Fruit fly (Drosophila melanogaster): ENCODE measurements around the gene CG14107.

CG14107 gene

DNA sequence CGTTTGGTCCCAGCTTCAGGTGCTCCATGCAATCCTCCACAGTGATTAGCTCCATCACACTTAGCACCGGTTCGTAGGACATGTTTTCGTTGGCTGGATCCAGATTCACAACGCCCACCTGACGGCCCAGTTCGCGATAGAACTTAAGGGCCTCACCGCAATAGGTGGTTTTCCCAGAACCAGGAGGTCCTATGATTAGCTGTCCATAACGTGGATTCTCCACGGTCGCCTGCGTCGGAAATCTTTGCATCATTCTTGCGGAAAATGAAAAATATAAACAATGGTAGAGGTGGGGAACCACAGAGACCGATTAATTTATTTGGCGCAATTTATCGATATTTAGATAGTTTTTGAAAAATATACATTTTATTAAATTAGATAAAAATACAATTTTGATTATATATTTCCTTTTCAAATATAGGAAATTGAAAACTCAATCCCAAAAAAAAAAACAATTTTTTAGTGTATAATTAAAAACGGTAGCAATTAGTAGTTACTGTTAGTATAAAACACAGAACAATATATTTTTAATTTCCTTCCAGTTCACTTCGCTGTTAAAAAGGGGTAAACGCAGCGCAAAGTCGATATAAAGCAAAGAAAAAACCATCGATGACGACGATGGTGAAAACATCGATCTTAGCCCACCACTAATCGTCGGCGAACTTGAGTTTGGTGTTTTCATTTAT, 31.2 kb upstream of the CG14107 start, which contains the start of the genes CG10222 and flr (continued):
- no peak for TF ChIP-seq Fer3 (tag; optimal IDR thresholded peaks at IDR 0.05)
- no peak for TF ChIP-seq trh (GFP tag; optimal IDR thresholded peaks at IDR 0.05)
- TF ChIP-seq CHES-1-like (GFP tag; optimal IDR thresholded peaks at IDR 0.05), result no peak
- TF ChIP-seq luna (GFP tag; optimal IDR thresholded peaks at IDR 0.05), result no peak

DNA sequence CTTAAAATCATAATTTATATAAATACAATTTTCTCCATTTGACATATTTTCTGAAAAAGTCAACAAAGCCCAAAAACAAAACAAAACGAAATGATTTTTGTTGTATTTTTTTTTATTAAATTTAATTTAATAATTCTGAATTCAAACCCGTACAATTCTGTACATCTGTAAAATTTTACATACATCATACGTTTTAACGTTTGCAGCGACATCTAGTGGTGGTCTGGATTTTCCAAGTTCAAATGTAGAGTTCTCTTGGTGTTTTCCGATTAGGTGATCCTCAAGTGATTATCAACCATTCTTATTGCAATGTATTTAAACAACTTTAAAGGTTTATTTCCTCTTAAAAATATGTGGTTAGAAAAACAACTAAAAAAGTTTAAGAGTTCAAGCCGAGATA, 29.9 kb upstream of the CG14107 start:
- TF ChIP-seq CG3163 (GFP tag; optimal IDR thresholded peaks at IDR 0.05) (peak; percentile 4), grau (tag; optimal IDR thresholded peaks at IDR 0.05) (peak; percentile 37), Dfd (GFP tag; optimal IDR thresholded peaks at IDR 0.05) (no peak), CG4424 (GFP tag; optimal IDR thresholded peaks at IDR 0.05) (peak; percentile 26), MESR4 (GFP tag; optimal IDR thresholded peaks at IDR 0.05) (no peak), Dbx (GFP tag; IDR thresholded peaks at IDR 0.05) (peak; percentile 28; the same call in 1 of the 3 replicates), Camta (GFP tag; optimal IDR thresholded peaks at IDR 0.05) (peak; percentile 21), dpn (GFP tag; optimal IDR thresholded peaks at IDR 0.05) (peak; percentile 24 to 63), twi (tag; optimal IDR thresholded peaks at IDR 0.05) (peak; percentile 6), lola (GFP tag; optimal IDR thresholded peaks at IDR 0.05) (peak in 1 of 3 experiments; percentile 2), zfh2 (GFP tag; optimal IDR thresholded peaks at IDR 0.05) (no peak), bcd (GFP tag; optimal IDR thresholded peaks at IDR 0.05) (peak; percentile 32), Rfx (GFP tag; IDR thresholded peaks at IDR 0.05) (peak; percentile 78), CG16779 (GFP tag; IDR thresholded peaks at IDR 0.05) (no peak), Hr3 (GFP tag; optimal IDR thresholded peaks at IDR 0.05) (peak; percentile 33), pnt (GFP tag; optimal IDR thresholded peaks at IDR 0.05) (peak; percentile 29), CG5245 (GFP tag; optimal IDR thresholded peaks at IDR 0.05) (peak; percentile 61), CG17361 (GFP tag; IDR thresholded peaks at IDR 0.05) (peak; percentile 42; the same call in 2 of the 3 replicates), CG33213 (GFP tag; optimal IDR thresholded peaks at IDR 0.05) (peak; percentile 49), gem (tag; optimal IDR thresholded peaks at IDR 0.05) (peak; percentile 54), dmrt11E (tag; optimal IDR thresholded peaks at IDR 0.05) (peak; percentile 19), chif (GFP tag; optimal IDR thresholded peaks at IDR 0.05) (peak in 1 of 2 experiments; percentile 66), ATbp (GFP tag; optimal IDR thresholded peaks at IDR 0.05) (no peak), Xbp1 (GFP tag; optimal IDR thresholded peaks at IDR 0.05) (peak; percentile 72), CG1602 (GFP tag; optimal IDR thresholded peaks at IDR 0.05) (peak; percentile 43), CG15696 (tag; optimal IDR thresholded peaks at IDR 0.05) (peak; percentile 68), eyg (GFP tag; optimal IDR thresholded peaks at IDR 0.05) (no peak), Sox102F (GFP tag; optimal IDR thresholded peaks at IDR 0.05) (peak; percentile 39), Bgb (GFP tag; IDR thresholded peaks at IDR 0.05; ENCODE audit: partially characterized antibody) (peak; percentile 62), CG4820 (GFP tag; optimal IDR thresholded peaks at IDR 0.05) (peak; percentile 41), Aef1 (GFP tag; IDR thresholded peaks at IDR 0.05) (0 out of 3 replicates have a peak, but pooled peaks have one; percentile 16), Gug (GFP tag; IDR thresholded peaks at IDR 0.05) (0 out of 4 replicates have a peak, but pooled peaks have one; percentile 16), CG7839 (tag; optimal IDR thresholded peaks at IDR 0.05) (peak; percentile 54), Jarid2 (GFP tag; optimal IDR thresholded peaks at IDR 0.05) (peak; percentile 34), exex (tag; optimal IDR thresholded peaks at IDR 0.05) (no peak), CG11085 (GFP tag; IDR thresholded peaks at IDR 0.05) (no peak), gfzf (GFP tag; optimal IDR thresholded peaks at IDR 0.05) (peak; percentile 7), bsh (GFP tag; optimal IDR thresholded peaks at IDR 0.05) (peak in 1 of 2 experiments; percentile 16), Hsf (GFP tag; optimal IDR thresholded peaks at IDR 0.05) (peak; percentile 50), vvl (GFP tag; IDR thresholded peaks at IDR 0.05) (peak; percentile 37), Lhr (GFP tag; optimal IDR thresholded peaks at IDR 0.05) (peak; percentile 63), Chrac-16 (GFP tag; optimal IDR thresholded peaks at IDR 0.05) (peak; percentile 66), CG9215 (GFP tag; IDR thresholded peaks at IDR 0.05) (no peak), pum (GFP tag; optimal IDR thresholded peaks at IDR 0.05) (peak; percentile 11)

Data from whole organism, embryonic.